Fruit fly (Drosophila melanogaster) whole organism, prepupa: Measurements from ENCODE around the gene CG13005.

Source experiments
- CG6276 ChIP-seq: fragments of 200-800 bp; sonication (Bioruptor generic); optimal IDR thresholded peaks from 2 replicates; lab custom pipeline; 2017; ENCODE audit warnings: missing biosample characterization, mild to moderate bottlenecking, missing genetic modification characterization
- Eip75B ChIP-seq: fragments of 200-800 bp; sonication (Bioruptor generic); optimal IDR thresholded peaks from 3 replicates; lab custom pipeline; 2016; ENCODE audit warnings: missing biosample characterization, missing genetic modification characterization
- Gug ChIP-seq: fragments of 200-800 bp; sonication (Bioruptor generic); IDR thresholded peaks from 2 replicates; pipeline ENCODE4 v1.3.6; 2022; ENCODE audit warnings: missing biosample characterization, missing genetic modification characterization
- OdsH ChIP-seq: fragments of 200-800 bp; sonication (Bioruptor generic); optimal IDR thresholded peaks from 3 replicates; lab custom pipeline; 2016; ENCODE audit warnings: missing biosample characterization, missing genetic modification characterization
- Sox14 ChIP-seq: fragments of 200-800 bp; sonication (Bioruptor generic); optimal IDR thresholded peaks from 3 replicates; lab custom pipeline; 2016; ENCODE audit warnings: missing biosample characterization, missing genetic modification characterization
- Sox15 ChIP-seq: fragments of 200-800 bp; sonication (Bioruptor generic); optimal IDR thresholded peaks from 3 replicates; lab custom pipeline; 2016; ENCODE audit warnings: missing biosample characterization, missing genetic modification characterization
- acj6 ChIP-seq: fragments of 200-800 bp; sonication (Bioruptor generic); optimal IDR thresholded peaks from 3 replicates; lab custom pipeline; 2016; ENCODE audit warnings: missing biosample characterization, missing genetic modification characterization
- ss ChIP-seq, 2 experiments: fragments of 200-800 bp; sonication (Bioruptor generic); optimal IDR thresholded peaks; 2 replicates in 1 of 2; 3 replicates in 1 of 2; lab custom pipeline; 2017 to 2018; ENCODE audit warnings: mild to moderate bottlenecking in 2 of 2, missing biosample characterization in 2 of 2, missing genetic modification characterization in 2 of 2, moderate library complexity in 1 of 2

DNA sequence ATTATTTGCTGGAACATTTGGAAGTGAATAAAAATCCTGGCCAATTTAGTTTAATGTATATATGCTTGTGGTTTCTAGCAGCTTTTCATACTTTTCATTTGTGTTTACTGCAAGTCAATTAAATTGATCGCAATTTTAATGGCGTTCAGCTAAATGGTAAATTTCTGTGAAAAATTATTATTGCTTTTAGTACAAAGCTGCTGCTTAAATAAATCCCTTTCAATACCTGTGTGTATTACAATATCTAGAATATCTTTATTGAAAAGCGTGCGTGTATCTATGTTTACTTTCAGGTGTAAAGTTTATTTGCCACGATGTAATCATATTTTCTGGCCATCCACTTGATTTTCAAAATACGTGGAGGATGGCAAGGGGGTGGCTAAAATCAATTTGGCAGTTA lies 2.3 kb downstream of the CG13005 start, which contains the start of gene ppk28:
- TF ChIP-seq Sox14 (GFP tag; lab: Kevin White, UChicago) (no peak), CG6276 (no peak), acj6 (GFP tag; lab: Kevin White, UChicago) (no peak), Gug (GFP tag; lab: Robert Waterston, UW) (no peak), Eip75B (GFP tag; lab: Kevin White, UChicago) (no peak), OdsH (GFP tag; lab: Kevin White, UChicago) (no peak), Sox15 (GFP tag; lab: Kevin White, UChicago) (no peak), ss (GFP tag; optimal IDR thresholded peaks at IDR 0.05; lab: Kevin White, UChicago) (no peak)
